Worm (Caenorhabditis elegans) whole organism, young adult: ENCODE results near the gene C04E12.4.
"Not testable (repeated sequence)": the region's sequence is repeated elsewhere in the genome, so short reads cannot be mapped to it uniquely, and the experiment has no call there.

Experiments used
- F23B12.7 ChIP-seq: sonication (generic microtip); optimal IDR thresholded peaks from 2 replicates; lab custom pipeline; 2017; ENCODE audit warnings: missing genetic modification characterization, mild to moderate bottlenecking, missing compliant biosample characterization, antibody characterized with exemption, moderate library complexity; ENCODE audit not compliant: insufficient read depth
- F33H1.4 ChIP-seq: fragments of 200-800 bp; sonication (Bioruptor generic); IDR thresholded peaks from 2 replicates; pipeline ENCODE4 v1.3.6; 2022; ENCODE audit warnings: missing genetic modification reagents, missing genetic modification characterization, missing compliant biosample characterization
- F37B4.10 ChIP-seq: fragments of 200-800 bp; sonication (Bioruptor generic); IDR thresholded peaks from 2 replicates; pipeline ENCODE4 v1.3.6; 2022; ENCODE audit warnings: missing genetic modification characterization, missing compliant biosample characterization
- F55B11.4 ChIP-seq: sonication (generic microtip); optimal IDR thresholded peaks from 2 replicates; lab custom pipeline; 2016; ENCODE audit warnings: missing compliant biosample characterization, missing genetic modification characterization, borderline replicate concordance; ENCODE audit not compliant: insufficient read depth
- Y53F4B.3 ChIP-seq: fragments of 200-800 bp; sonication (Bioruptor generic); IDR thresholded peaks from 2 replicates; pipeline ENCODE4 v1.3.6; 2022; ENCODE audit warnings: missing genetic modification reagents, missing genetic modification characterization, missing compliant biosample characterization
- aptf-2 ChIP-seq: fragments of 200-800 bp; sonication (Bioruptor generic); conservative IDR thresholded peaks from 2 replicates; pipeline ENCODE4 v1.3.6; 2022; ENCODE audit warnings: missing genetic modification reagents, missing genetic modification characterization, missing compliant biosample characterization
- attf-3 ChIP-seq: fragments of 200-800 bp; sonication (Bioruptor generic); conservative IDR thresholded peaks from 2 replicates; pipeline ENCODE4 v1.3.6; 2022; ENCODE audit warnings: missing genetic modification reagents, missing genetic modification characterization, missing compliant biosample characterization
- attf-6 ChIP-seq: fragments of 200-800 bp; sonication (Bioruptor generic); IDR thresholded peaks from 2 replicates; pipeline ENCODE4 v1.3.6; 2022; ENCODE audit warnings: missing genetic modification reagents, missing genetic modification characterization, missing compliant biosample characterization
- ceh-40 ChIP-seq: fragments of 200-800 bp; sonication (Bioruptor generic); IDR thresholded peaks from 2 replicates; pipeline ENCODE4 v1.3.6; 2022; ENCODE audit warnings: missing genetic modification characterization, missing compliant biosample characterization
- ceh-91 ChIP-seq: fragments of 200-800 bp; sonication (Bioruptor generic); IDR thresholded peaks from 2 replicates; pipeline ENCODE4 v1.3.6; 2022; ENCODE audit warnings: missing genetic modification reagents, missing genetic modification characterization, missing compliant biosample characterization
- die-1 ChIP-seq: sonication (generic microtip); optimal IDR thresholded peaks from 2 replicates; lab custom pipeline; 2016; ENCODE audit warnings: missing genotype, mild to moderate bottlenecking, missing genetic modification characterization, missing compliant biosample characterization
- dpff-1 ChIP-seq: sonication (generic microtip); optimal IDR thresholded peaks from 2 replicates; lab custom pipeline; 2017; ENCODE audit warnings: mild to moderate bottlenecking, missing genetic modification characterization, missing compliant biosample characterization
- ekl-4 ChIP-seq: fragments of 200-800 bp; sonication (Bioruptor generic); IDR thresholded peaks from 2 replicates; pipeline ENCODE4 v1.3.6; 2022; ENCODE audit warnings: missing genetic modification reagents, missing genetic modification characterization, missing compliant biosample characterization
- ets-4 ChIP-seq: fragments of 200-800 bp; sonication (Bioruptor generic); optimal IDR thresholded peaks from 2 replicates; lab custom pipeline; 2018; ENCODE audit warnings: mild to moderate bottlenecking, missing genetic modification characterization, missing compliant biosample characterization
- gei-17 ChIP-seq: fragments of 200-800 bp; sonication (Bioruptor generic); optimal IDR thresholded peaks from 2 replicates; lab custom pipeline; 2018; ENCODE audit warnings: mild to moderate bottlenecking, missing genetic modification characterization, missing compliant biosample characterization
- hlh-12 ChIP-seq: sonication (generic microtip); optimal IDR thresholded peaks from 2 replicates; lab custom pipeline; 2016; ENCODE audit warnings: missing genetic modification characterization, missing compliant biosample characterization
- hmg-20 ChIP-seq: fragments of 200-800 bp; sonication (Bioruptor generic); IDR thresholded peaks from 2 replicates; pipeline ENCODE4 v1.3.6; 2022; ENCODE audit warnings: missing genetic modification reagents, missing genetic modification characterization, missing compliant biosample characterization
- hrde-1 ChIP-seq: sonication (generic microtip); optimal IDR thresholded peaks from 2 replicates; lab custom pipeline; 2016; ENCODE audit warnings: missing genetic modification characterization, mild to moderate bottlenecking, missing compliant biosample characterization, moderate library complexity, missing genotype, missing genetic modification reagents, borderline replicate concordance
- hsf-1 ChIP-seq: fragments of 200-800 bp; sonication (Bioruptor generic); IDR thresholded peaks from 2 replicates; pipeline ENCODE4 v1.3.6; 2022; ENCODE audit warnings: missing genetic modification reagents, missing genetic modification characterization, missing compliant biosample characterization
- lag-1 ChIP-seq: fragments of 200-800 bp; sonication (Bioruptor generic); IDR thresholded peaks from 2 replicates; pipeline ENCODE4 v1.3.6; 2022; ENCODE audit warnings: missing genetic modification reagents, missing genetic modification characterization, missing compliant biosample characterization
- lin-26 ChIP-seq: fragments of 200-800 bp; sonication (Bioruptor generic); IDR thresholded peaks from 2 replicates; pipeline ENCODE4 v1.3.6; 2022; ENCODE audit warnings: missing genetic modification reagents, missing genetic modification characterization, missing compliant biosample characterization
- lin-40 ChIP-seq: sonication (generic microtip); optimal IDR thresholded peaks from 2 replicates; lab custom pipeline; 2016; ENCODE audit warnings: missing genetic modification characterization, mild to moderate bottlenecking, missing compliant biosample characterization, missing genotype, missing genetic modification reagents
- lir-1 ChIP-seq: fragments of 200-800 bp; sonication (Bioruptor generic); conservative IDR thresholded peaks from 2 replicates; pipeline ENCODE4 v1.3.6; 2022; ENCODE audit warnings: missing genetic modification reagents, missing genetic modification characterization, missing compliant biosample characterization
- madf-6 ChIP-seq: fragments of 200-800 bp; sonication (Bioruptor generic); IDR thresholded peaks from 2 replicates; pipeline ENCODE4 v1.3.6; 2022; ENCODE audit warnings: missing genetic modification reagents, missing genetic modification characterization, missing compliant biosample characterization
- mcd-1 ChIP-seq: fragments of 200-800 bp; sonication (Bioruptor generic); IDR thresholded peaks from 2 replicates; pipeline ENCODE4 v1.3.6; 2022; ENCODE audit warnings: missing genetic modification reagents, missing genetic modification characterization, missing compliant biosample characterization
- mel-28 ChIP-seq: sonication (generic microtip); optimal IDR thresholded peaks from 2 replicates; lab custom pipeline; 2016; ENCODE audit warnings: borderline replicate concordance, mild to moderate bottlenecking, missing genetic modification characterization, missing compliant biosample characterization
- nfyb-1 ChIP-seq: fragments of 200-800 bp; sonication (Bioruptor generic); IDR thresholded peaks from 2 replicates; pipeline ENCODE4 v1.3.6; 2022; ENCODE audit warnings: missing genetic modification reagents, missing genetic modification characterization, missing compliant biosample characterization
- snpc-1.3 ChIP-seq: sonication (generic microtip); optimal IDR thresholded peaks from 2 replicates; lab custom pipeline; 2017; ENCODE audit warnings: missing genetic modification characterization, mild to moderate bottlenecking, missing compliant biosample characterization, antibody characterized with exemption, moderate library complexity, missing genotype, missing genetic modification reagents; ENCODE audit not compliant: insufficient read depth
- tbx-9 ChIP-seq: sonication (generic microtip); optimal IDR thresholded peaks from 2 replicates; lab custom pipeline; 2016; ENCODE audit warnings: borderline replicate concordance, missing genetic modification characterization, inconsistent platforms, missing compliant biosample characterization
- zim-3 ChIP-seq: sonication (generic microtip); optimal IDR thresholded peaks from 2 replicates; lab custom pipeline; 2017; ENCODE audit warnings: mild to moderate bottlenecking, missing genetic modification characterization, moderate library complexity, missing compliant biosample characterization
- ztf-18 ChIP-seq: sonication (generic microtip); optimal IDR thresholded peaks from 2 replicates; lab custom pipeline; 2016; ENCODE audit warnings: missing genotype, mild to moderate bottlenecking, missing genetic modification characterization, missing compliant biosample characterization
- ztf-22 ChIP-seq: fragments of 200-800 bp; sonication (Bioruptor generic); optimal IDR thresholded peaks from 2 replicates; lab custom pipeline; 2018; ENCODE audit warnings: mild to moderate bottlenecking, missing genetic modification characterization, moderate library complexity, missing compliant biosample characterization
- ztf-25 ChIP-seq: fragments of 200-800 bp; sonication (Bioruptor generic); IDR thresholded peaks from 2 replicates; pipeline ENCODE4 v1.3.6; 2022; ENCODE audit warnings: missing genetic modification reagents, missing genetic modification characterization, missing compliant biosample characterization

The C04E12.4 gene

DNA sequence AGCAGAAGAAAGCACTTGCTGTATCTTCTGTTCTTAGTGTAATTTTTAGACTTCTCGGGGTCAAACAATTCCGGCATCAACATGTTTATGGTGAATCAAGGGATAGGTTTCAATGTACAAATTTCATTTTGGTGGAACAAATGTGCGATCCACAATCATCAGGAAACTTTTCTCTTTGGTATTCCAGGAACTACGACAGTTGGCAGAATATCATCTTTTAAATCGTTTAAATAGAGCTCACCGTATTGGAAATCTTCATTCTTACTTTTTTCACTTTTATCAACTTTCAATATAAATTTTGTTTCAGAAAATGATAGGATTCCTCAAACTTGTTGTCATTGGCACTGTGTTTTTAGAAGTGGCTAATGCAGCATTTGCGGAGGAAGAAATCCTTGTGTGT is 34.2 kb downstream of the C04E12.4 start, which contains the start of gene T20D4.12:
Gene T20D4.12, plus strand, starts transcription at position 301 of the 400 bp plus-strand sequence.
- not testable (repeated sequence) for TF ChIP-seq aptf-2 (GFP tag; lab: Robert Waterston, UW); zim-3; hsf-1 (GFP tag; lab: Robert Waterston, UW)

DNA sequence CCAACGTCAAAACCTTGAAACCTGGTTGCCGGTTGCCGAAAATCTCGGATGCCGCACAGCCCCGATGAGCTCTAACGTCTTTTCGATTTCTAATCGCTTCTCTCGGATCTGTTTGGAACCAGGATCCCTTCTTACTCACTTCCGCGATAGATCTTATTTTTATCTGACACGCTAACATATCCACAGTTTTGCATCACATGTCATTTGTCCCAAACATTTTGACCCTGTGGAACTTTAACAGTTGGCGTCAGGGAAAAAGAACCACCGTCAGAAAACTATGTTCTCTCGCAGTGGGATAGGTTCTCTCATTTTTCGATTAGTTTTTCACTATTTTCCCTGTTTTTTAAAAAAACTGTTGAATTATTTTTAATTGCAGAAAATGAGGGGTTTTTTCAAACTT is 35.7 kb downstream of the C04E12.4 start, which contains the start of gene T20D4.11:
Gene T20D4.11, plus strand, starts transcription at position 377 of the 400 bp plus-strand sequence.
- TF ChIP-seq snpc-1.3 (tag; lab: Kevin White, UChicago), result no peak
- TF ChIP-seq lag-1, result no peak
- no peak for TF ChIP-seq ztf-25 (GFP tag; lab: Robert Waterston, UW)
- TF ChIP-seq hlh-12, result no peak
- no peak for TF ChIP-seq ceh-40 (GFP tag; lab: Robert Waterston, UW)
- TF ChIP-seq mcd-1 (GFP tag; lab: Robert Waterston, UW), result no peak
- TF ChIP-seq hmg-20, result no peak
- no peak for TF ChIP-seq attf-6
- TF ChIP-seq ceh-91, result no peak
- TF ChIP-seq ztf-22 (GFP tag; lab: Kevin White, UChicago), result no peak
- no peak for TF ChIP-seq F23B12.7 (tag; lab: Kevin White, UChicago)
- TF ChIP-seq tbx-9 (tag; lab: Kevin White, UChicago), result no peak
- no peak for TF ChIP-seq mel-28 (tag; lab: Kevin White, UChicago)

DNA sequence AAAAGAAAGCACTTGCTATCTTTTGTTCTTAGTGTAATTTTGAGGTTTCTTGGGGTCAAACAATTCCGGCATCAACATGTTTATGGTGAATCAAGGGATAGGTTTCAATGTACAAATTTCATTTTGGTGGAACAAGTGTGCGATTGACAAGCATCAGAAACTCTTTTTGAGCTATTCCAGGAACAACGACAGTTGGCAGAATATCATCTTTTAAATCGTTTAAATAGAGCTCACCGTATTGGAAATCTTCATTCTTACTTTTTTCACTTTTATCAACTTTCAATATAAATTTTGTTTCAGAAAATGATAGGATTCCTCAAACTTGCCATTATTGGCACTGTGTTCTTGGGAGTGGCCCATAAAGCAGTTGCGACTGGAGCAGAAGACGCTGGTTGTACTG is 37.4 kb downstream of the C04E12.4 start, which contains the start of gene T20D4.10:
Gene T20D4.10, plus strand, starts transcription at position 301 of the 400 bp plus-strand sequence.
- not testable (repeated sequence) for TF ChIP-seq Y53F4B.3 (GFP tag; lab: Robert Waterston, UW); F33H1.4; lin-26 (GFP tag; lab: Robert Waterston, UW)

DNA sequence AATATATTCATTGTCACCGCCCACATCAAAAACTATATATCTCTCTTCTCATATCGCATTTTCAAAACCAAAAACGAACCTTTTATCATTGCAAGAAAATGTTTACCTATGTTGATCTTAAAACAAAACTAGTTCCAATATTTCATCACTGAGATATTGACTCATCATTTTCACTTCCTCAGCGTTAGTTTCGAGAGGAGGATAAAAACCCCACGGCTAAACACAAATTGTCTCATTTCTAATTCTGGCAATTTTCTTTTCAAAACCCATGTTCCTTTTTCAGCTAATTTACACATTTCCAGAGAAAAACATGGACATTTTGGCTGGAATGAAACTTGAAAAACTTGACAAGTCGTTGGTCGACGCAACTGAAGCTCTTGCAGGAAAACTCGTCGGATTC is 46.0 kb downstream of the C04E12.4 start, which contains the start of gene T20D4.7:
Gene T20D4.7, plus strand, starts transcription at position 301 of the 400 bp plus-strand sequence.
- TF ChIP-seq tbx-9 (tag; lab: Kevin White, UChicago), result no peak
- TF ChIP-seq ztf-18 (tag; lab: Kevin White, UChicago), result no peak
- TF ChIP-seq die-1 (tag; lab: Kevin White, UChicago), result no peak
- no peak for TF ChIP-seq attf-6
- no peak for TF ChIP-seq nfyb-1
- TF ChIP-seq hrde-1 (tag; lab: Kevin White, UChicago), result no peak
- no peak for TF ChIP-seq F55B11.4 (tag; lab: Kevin White, UChicago)
- no peak for TF ChIP-seq madf-6
- TF ChIP-seq F37B4.10 (GFP tag; lab: Robert Waterston, UW), result no peak
- TF ChIP-seq ekl-4 (GFP tag; lab: Robert Waterston, UW), result no peak
- TF ChIP-seq attf-3 (GFP tag; lab: Robert Waterston, UW), result no peak
- TF ChIP-seq ets-4 (GFP tag; lab: Kevin White, UChicago), result no peak
- no peak for TF ChIP-seq gei-17
- TF ChIP-seq dpff-1, result no peak
- no peak for TF ChIP-seq lin-40 (tag; lab: Kevin White, UChicago)
- TF ChIP-seq lir-1 (GFP tag; lab: Robert Waterston, UW), result no peak
